Fruit fly (Drosophila melanogaster): Measurements from ENCODE around the gene Taf1.

Taf1 gene

DNA sequence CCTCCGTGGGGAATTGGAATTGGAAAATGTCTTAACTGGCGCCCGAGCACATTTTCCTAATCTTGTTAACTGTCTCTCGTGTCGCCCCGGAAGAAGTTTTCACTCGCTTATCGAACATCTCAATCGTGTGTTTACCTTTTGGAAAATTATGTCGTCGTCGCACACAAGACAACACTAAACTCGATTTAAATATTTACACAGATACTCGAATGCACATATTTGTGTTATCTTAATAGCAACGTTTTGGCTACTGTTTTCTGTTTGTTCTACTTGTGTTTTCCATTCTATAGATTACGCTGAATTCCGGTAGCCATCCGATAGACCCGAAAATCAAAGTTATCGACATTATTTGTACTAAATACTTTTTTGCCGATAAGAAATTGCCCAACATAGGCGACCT, 20.6 kb downstream of the Taf1 start (continued):
- TF ChIP-seq nerfin-2 (GFP tag; IDR thresholded peaks at IDR 0.05; ENCODE audit: partially characterized antibody) (no peak), CG7839 (tag; optimal IDR thresholded peaks at IDR 0.05) (no peak), al (GFP tag; IDR thresholded peaks at IDR 0.05) (no peak), PHDP (tag; optimal IDR thresholded peaks at IDR 0.05) (peak; percentile 38), danr (GFP tag; IDR thresholded peaks at IDR 0.05) (no peak), fd64A (GFP tag; optimal IDR thresholded peaks at IDR 0.05) (peak; percentile 70), CrebB (tag; optimal IDR thresholded peaks at IDR 0.05) (peak; percentile 1), CG5953 (GFP tag; IDR thresholded peaks at IDR 0.05) (no peak), Deaf1 (tag; optimal IDR thresholded peaks at IDR 0.05) (no peak), pfk (GFP tag; optimal IDR thresholded peaks at IDR 0.05) (no peak), Trl (optimal IDR thresholded peaks at IDR 0.05) (no peak), Trl (GFP tag; optimal IDR thresholded peaks at IDR 0.05) (peak; percentile 20), seq (GFP tag; IDR thresholded peaks at IDR 0.05) (no peak), CG16779 (GFP tag; IDR thresholded peaks at IDR 0.05) (no peak), dm (GFP tag; optimal IDR thresholded peaks at IDR 0.05) (no peak), CG12299 (tag; optimal IDR thresholded peaks at IDR 0.05) (no peak), CG12071 (GFP tag; optimal IDR thresholded peaks at IDR 0.05) (no peak), sug (tag; optimal IDR thresholded peaks at IDR 0.05) (no peak), mld (GFP tag; IDR thresholded peaks at IDR 0.05; ENCODE audit: partially characterized antibody) (no peak), pum (GFP tag; optimal IDR thresholded peaks at IDR 0.05) (no peak), CG8944 (GFP tag; optimal IDR thresholded peaks at IDR 0.05) (no peak), Rx (GFP tag; IDR thresholded peaks at IDR 0.05) (no peak), luna (GFP tag; optimal IDR thresholded peaks at IDR 0.05) (no peak), oc (tag; optimal IDR thresholded peaks at IDR 0.05) (no peak), Stat92E (GFP tag; optimal IDR thresholded peaks at IDR 0.05) (peak in 1 of 3 experiments; percentile 2), stc (GFP tag; IDR thresholded peaks at IDR 0.05) (no peak), D19B (GFP tag; optimal IDR thresholded peaks at IDR 0.05) (no peak), CG3847 (GFP tag; IDR thresholded peaks at IDR 0.05) (no peak), CG30020 (tag; optimal IDR thresholded peaks at IDR 0.05) (no peak), CG4820 (GFP tag; optimal IDR thresholded peaks at IDR 0.05) (peak; percentile 11), nmo (GFP tag; optimal IDR thresholded peaks at IDR 0.05) (peak; percentile 19), Asciz (GFP tag; optimal IDR thresholded peaks at IDR 0.05) (peak; percentile 48), Oli (tag; optimal IDR thresholded peaks at IDR 0.05) (no peak), tgo (GFP tag; IDR thresholded peaks at IDR 0.05) (no peak), eyg (GFP tag; optimal IDR thresholded peaks at IDR 0.05) (no peak), lola (GFP tag; optimal IDR thresholded peaks at IDR 0.05) (peak in 1 of 3 experiments; percentile 59), Scr (GFP tag; IDR thresholded peaks at IDR 0.05; ENCODE audit: partially characterized antibody) (no peak), Chrac-16 (GFP tag; optimal IDR thresholded peaks at IDR 0.05) (no peak), gsb-n (tag; optimal IDR thresholded peaks at IDR 0.05) (peak; percentile 73), CG2129 (GFP tag; IDR thresholded peaks at IDR 0.05; ENCODE audit: partially characterized antibody) (no peak), sisA (GFP tag; IDR thresholded peaks at IDR 0.05) (no peak), CG4730 (GFP tag; IDR thresholded peaks at IDR 0.05) (no peak), grn (GFP tag; optimal IDR thresholded peaks at IDR 0.05) (peak; percentile 79), CG11456 (GFP tag; IDR thresholded peaks at IDR 0.05) (no peak), phol (tag; optimal IDR thresholded peaks at IDR 0.05) (peak; percentile 1), sd (tag; optimal IDR thresholded peaks at IDR 0.05) (peak; percentile 40), Jarid2 (GFP tag; optimal IDR thresholded peaks at IDR 0.05) (no peak), cg (GFP tag; optimal IDR thresholded peaks at IDR 0.05) (no peak), Taf1 (GFP tag; IDR thresholded peaks at IDR 0.05) (no peak), Gsc (GFP tag; IDR thresholded peaks at IDR 0.05) (no peak), fru (optimal IDR thresholded peaks at IDR 0.05) (no peak)

Data from whole organism, embryonic.